Worm (Caenorhabditis elegans): ENCODE results near the gene dpy-28.

dpy-28 gene

DNA sequence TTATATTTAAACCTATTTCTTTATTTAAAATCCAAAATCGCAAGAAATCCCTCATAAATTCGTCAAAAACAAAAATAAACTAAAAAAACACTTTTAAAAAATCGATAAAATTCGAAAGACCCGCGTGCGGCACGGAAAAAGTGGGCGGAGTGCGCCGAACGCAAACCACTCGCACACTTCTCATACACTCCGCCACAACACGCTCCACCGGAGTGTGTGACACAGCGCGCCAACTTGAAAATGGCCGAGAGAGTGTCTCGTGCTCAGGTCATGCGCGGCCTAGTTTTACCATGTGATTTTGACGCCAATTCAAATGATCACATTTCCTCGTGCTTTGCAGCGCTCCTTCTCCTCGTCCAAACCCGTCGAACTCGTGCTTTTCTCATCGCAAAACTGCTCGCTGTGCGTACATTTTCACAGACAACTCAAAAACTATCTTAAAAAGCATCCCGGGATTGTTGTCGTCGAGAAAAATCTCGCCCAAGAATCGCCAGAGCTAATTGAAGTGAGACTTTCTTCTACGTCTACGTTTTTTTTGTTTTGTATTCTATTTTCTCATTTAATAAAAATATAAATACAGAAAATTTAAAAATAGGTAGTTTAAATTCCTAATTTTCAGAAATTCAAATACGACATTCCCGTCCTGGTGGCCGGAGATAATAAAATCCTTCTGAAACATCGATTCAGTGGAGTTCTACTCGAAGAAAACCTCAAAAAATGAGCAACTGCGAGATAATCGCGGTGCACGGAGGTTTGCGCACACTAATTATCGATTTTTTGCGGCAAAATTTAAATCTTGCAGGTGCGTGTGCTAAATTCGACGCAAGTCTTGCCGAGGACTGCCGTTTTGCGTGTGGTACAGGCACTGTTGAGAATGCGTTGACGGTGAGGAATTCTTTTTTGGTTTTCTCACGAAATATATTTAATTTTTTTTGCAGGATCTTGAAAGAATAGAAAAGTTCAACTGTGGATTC is 3.6 kb upstream of the dpy-28 start, which contains the start of gene tasp-1 (continued):
- TF ChIP-seq nhr-179 (tag; optimal IDR thresholded peaks at IDR 0.05) (peak; percentile 38), nhr-80 (tag; optimal IDR thresholded peaks at IDR 0.05) (peak; percentile 100), repo-1 (tag; optimal IDR thresholded peaks at IDR 0.05) (peak; percentile 99), T26A5.8 (tag; optimal IDR thresholded peaks at IDR 0.05) (peak; percentile 90), F23B12.7 (tag; optimal IDR thresholded peaks at IDR 0.05; ENCODE audit: insufficient read depth) (peak; percentile 98), ets-4 (GFP tag; optimal IDR thresholded peaks at IDR 0.05) (peak; percentile 100), rpc-1 (optimal IDR thresholded peaks at IDR 0.05) (peak; percentile 53), rpc-1 (tag; optimal IDR thresholded peaks at IDR 0.05) (peak; percentile 8), ztf-3 (GFP tag; optimal IDR thresholded peaks at IDR 0.05) (peak; percentile 99), F55B11.4 (tag; optimal IDR thresholded peaks at IDR 0.05; ENCODE audit: borderline replicate concordance, insufficient read depth) (no peak), cebp-1 (GFP tag; IDR thresholded peaks at IDR 0.05) (peak; percentile 98), cebp-1 (tag; optimal IDR thresholded peaks at IDR 0.05) (peak; percentile 99), hmg-1.2 (GFP tag; IDR thresholded peaks at IDR 0.05) (peak; percentile 96), F57C9.4 (tag; optimal IDR thresholded peaks at IDR 0.05) (peak; percentile 98), akir-1 (GFP tag; optimal IDR thresholded peaks at IDR 0.05) (peak; percentile 96), ztf-26 (tag; optimal IDR thresholded peaks at IDR 0.05) (peak; percentile 100), attf-3 (GFP tag; conservative IDR thresholded peaks at IDR 0.05) (peak; percentile 89), ekl-4 (GFP tag; IDR thresholded peaks at IDR 0.05) (peak; percentile 100), sea-2 (GFP tag; IDR thresholded peaks at IDR 0.05) (peak; percentile 100), ceh-58 (GFP tag; IDR thresholded peaks at IDR 0.05) (peak; percentile 97), cebp-2 (GFP tag; IDR thresholded peaks at IDR 0.05) (peak; percentile 98), hlh-26 (GFP tag; conservative IDR thresholded peaks at IDR 0.05) (no peak), lin-54 (GFP tag; optimal IDR thresholded peaks at IDR 0.05) (peak; percentile 100), ceh-27 (GFP tag; optimal IDR thresholded peaks at IDR 0.05) (peak; percentile 100), F49E8.2 (tag; optimal IDR thresholded peaks at IDR 0.05; ENCODE audit: insufficient read depth) (peak; percentile 98), lin-26 (GFP tag; IDR thresholded peaks at IDR 0.05) (peak; percentile 99), madf-3 (GFP tag; IDR thresholded peaks at IDR 0.05) (peak; percentile 99), lir-1 (GFP tag; conservative IDR thresholded peaks at IDR 0.05) (peak; percentile 100), ceh-100 (GFP tag; IDR thresholded peaks at IDR 0.05) (peak; percentile 98), dpl-1 (GFP tag; optimal IDR thresholded peaks at IDR 0.05) (peak; percentile 100), snpc-1.1 (tag; optimal IDR thresholded peaks at IDR 0.05; ENCODE audit: insufficient read depth) (peak; percentile 85), madf-8 (GFP tag; conservative IDR thresholded peaks at IDR 0.05) (peak; percentile 93), mcd-1 (GFP tag; IDR thresholded peaks at IDR 0.05) (peak; percentile 99), pha-4 (tag; optimal IDR thresholded peaks at IDR 0.05) (peak; percentile 99), ceh-79 (tag; optimal IDR thresholded peaks at IDR 0.05) (peak; percentile 99), Y53F4B.3 (GFP tag; IDR thresholded peaks at IDR 0.05) (peak; percentile 94)

DNA sequence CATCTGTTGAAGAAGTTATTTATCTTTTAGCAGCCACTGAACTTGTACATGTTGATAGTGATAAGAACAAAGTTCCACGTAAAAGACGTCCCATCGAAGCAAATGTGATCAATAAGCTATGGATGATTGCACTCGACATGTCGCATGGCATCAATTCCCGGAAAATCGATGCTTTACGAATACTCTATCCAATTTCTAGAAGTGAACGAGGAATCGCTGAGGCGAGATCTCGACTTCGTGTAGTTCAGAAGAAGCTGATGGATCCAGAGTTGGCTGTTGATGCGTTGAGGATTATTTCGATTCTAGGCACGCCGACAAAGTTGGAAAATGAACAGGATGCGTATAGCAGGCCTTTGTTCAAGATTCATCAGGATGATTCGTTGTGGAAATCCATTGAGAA is 6.8 kb downstream of the dpy-28 start:
- TF ChIP-seq ceh-40 (GFP tag; IDR thresholded peaks at IDR 0.05), result no peak
- TF ChIP-seq bed-1 (GFP tag; IDR thresholded peaks at IDR 0.05), result no peak
- TF ChIP-seq ceh-100 (GFP tag; IDR thresholded peaks at IDR 0.05), result no peak
- no peak for TF ChIP-seq ztf-3 (GFP tag; optimal IDR thresholded peaks at IDR 0.05)
- no peak for TF ChIP-seq hmg-1.2 (GFP tag; IDR thresholded peaks at IDR 0.05)
- no peak for TF ChIP-seq dpl-1 (GFP tag; optimal IDR thresholded peaks at IDR 0.05)
- no peak for TF ChIP-seq Y79H2A.3 (GFP tag; conservative IDR thresholded peaks at IDR 0.05)
- no peak for TF ChIP-seq ekl-4 (GFP tag; IDR thresholded peaks at IDR 0.05)
- no peak for TF ChIP-seq Y56A3A.18 (GFP tag; IDR thresholded peaks at IDR 0.05)
- no peak for TF ChIP-seq lir-1 (GFP tag; conservative IDR thresholded peaks at IDR 0.05)
- TF ChIP-seq Y53F4B.3 (GFP tag; IDR thresholded peaks at IDR 0.05), result no peak
- no peak for TF ChIP-seq rcor-1 (GFP tag; IDR thresholded peaks at IDR 0.05)
- no peak for TF ChIP-seq akir-1 (GFP tag; optimal IDR thresholded peaks at IDR 0.05)
- no peak for TF ChIP-seq T07F8.4 (tag; optimal IDR thresholded peaks at IDR 0.05)
- no peak for TF ChIP-seq lag-1 (GFP tag; IDR thresholded peaks at IDR 0.05)
